Fruit fly (Drosophila melanogaster) whole organism, prepupa: ENCODE results near the gene dj-1beta.

Source experiments
- CG10631 ChIP-seq: fragments of 200-800 bp; sonication (Bioruptor generic); optimal IDR thresholded peaks from 2 replicates; lab custom pipeline; 2016; ENCODE audit warnings: missing biosample characterization, missing genetic modification characterization
- CG10669 ChIP-seq: fragments of 200-800 bp; sonication (Bioruptor generic); optimal IDR thresholded peaks from 3 replicates; lab custom pipeline; 2018; ENCODE audit warnings: missing biosample characterization, mild to moderate bottlenecking, missing genetic modification characterization, moderate library complexity
- CG11294 ChIP-seq: fragments of 200-800 bp; sonication (Bioruptor generic); IDR thresholded peaks from 2 replicates; pipeline ENCODE4 v1.3.6; 2022; ENCODE audit warnings: missing biosample characterization, missing genetic modification characterization
- CG11762 ChIP-seq: fragments of 200-800 bp; sonication (Bioruptor generic); optimal IDR thresholded peaks from 3 replicates; lab custom pipeline; 2016; ENCODE audit warnings: missing biosample characterization, missing genetic modification characterization; ENCODE audit not compliant: insufficient read depth
- CG15336 ChIP-seq: fragments of 200-800 bp; sonication (Bioruptor generic); IDR thresholded peaks from 2 replicates; pipeline ENCODE4 v1.3.6; 2022; ENCODE audit warnings: missing biosample characterization, missing genetic modification characterization
- CG1621 ChIP-seq: fragments of 200-800 bp; sonication (Bioruptor generic); optimal IDR thresholded peaks from 3 replicates; lab custom pipeline; 2018; ENCODE audit warnings: missing biosample characterization, mild to moderate bottlenecking, missing genetic modification characterization
- CG16779 ChIP-seq: fragments of 200-800 bp; sonication (Bioruptor generic); optimal IDR thresholded peaks from 3 replicates; lab custom pipeline; 2017; ENCODE audit warnings: missing biosample characterization, mild to moderate bottlenecking, missing genetic modification characterization
- CG3032 ChIP-seq: fragments of 200-800 bp; optimal IDR thresholded peaks from 2 replicates; lab custom pipeline; 2019; ENCODE audit warnings: missing biosample characterization, mild to moderate bottlenecking, missing genetic modification characterization, moderate library complexity
- CG32006 ChIP-seq: fragments of 200-800 bp; sonication (Bioruptor generic); optimal IDR thresholded peaks from 3 replicates; lab custom pipeline; 2017; ENCODE audit warnings: missing biosample characterization, mild to moderate bottlenecking, missing genetic modification characterization
- CG3919 ChIP-seq: fragments of 200-800 bp; sonication (Bioruptor generic); optimal IDR thresholded peaks from 3 replicates; lab custom pipeline; 2016; ENCODE audit warnings: missing biosample characterization, missing genetic modification characterization
- CG6163 ChIP-seq: fragments of 200-800 bp; sonication (Bioruptor generic); IDR thresholded peaks from 3 replicates; pipeline ENCODE4 v1.3.6; 2022; ENCODE audit warnings: missing biosample characterization, missing genetic modification characterization
- CG6276 ChIP-seq: fragments of 200-800 bp; sonication (Bioruptor generic); optimal IDR thresholded peaks from 2 replicates; lab custom pipeline; 2017; ENCODE audit warnings: missing biosample characterization, mild to moderate bottlenecking, missing genetic modification characterization
- CG6792 ChIP-seq: fragments of 200-800 bp; sonication (Bioruptor generic); optimal IDR thresholded peaks from 3 replicates; lab custom pipeline; 2016; ENCODE audit warnings: missing biosample characterization, missing genetic modification characterization
- CG6808 ChIP-seq: fragments of 200-800 bp; sonication (Bioruptor generic); optimal IDR thresholded peaks from 3 replicates; lab custom pipeline; 2017; ENCODE audit warnings: missing biosample characterization, missing genetic modification characterization, mild to moderate bottlenecking, moderate library complexity, missing genetic modification reagents
- CG6854 ChIP-seq: fragments of 200-800 bp; sonication (Bioruptor generic); optimal IDR thresholded peaks from 2 replicates; lab custom pipeline; 2017; ENCODE audit warnings: missing biosample characterization, mild to moderate bottlenecking, missing genetic modification characterization
- CG8119 ChIP-seq: fragments of 200-800 bp; sonication (Bioruptor generic); IDR thresholded peaks from 3 replicates; pipeline ENCODE4 v1.3.6; 2022; ENCODE audit warnings: missing biosample characterization, missing genetic modification characterization
- CG8319 ChIP-seq: fragments of 200-800 bp; sonication (Bioruptor generic); optimal IDR thresholded peaks from 3 replicates; lab custom pipeline; 2016; ENCODE audit warnings: missing biosample characterization, missing genetic modification characterization
- CG8632 ChIP-seq: fragments of 200-800 bp; sonication (Bioruptor generic); optimal IDR thresholded peaks from 3 replicates; lab custom pipeline; 2016; ENCODE audit warnings: missing biosample characterization, missing genetic modification characterization
- CG9139 ChIP-seq: fragments of 200-800 bp; sonication (Bioruptor generic); optimal IDR thresholded peaks from 3 replicates; lab custom pipeline; 2017; ENCODE audit warnings: missing biosample characterization, mild to moderate bottlenecking, missing genetic modification characterization
- Eip75B ChIP-seq: fragments of 200-800 bp; sonication (Bioruptor generic); optimal IDR thresholded peaks from 3 replicates; lab custom pipeline; 2016; ENCODE audit warnings: missing biosample characterization, missing genetic modification characterization
- Eip78C ChIP-seq: fragments of 200-800 bp; sonication (Bioruptor generic); peaks from one replicate; lab custom pipeline; 2016; ENCODE audit warnings: missing biosample characterization, missing genetic modification characterization
- Eip93F ChIP-seq: fragments of 200-800 bp; sonication (Bioruptor generic); optimal IDR thresholded peaks from 2 replicates; lab custom pipeline; 2016; ENCODE audit warnings: missing biosample characterization, mild to moderate bottlenecking, missing genetic modification characterization
- Ets96B ChIP-seq: fragments of 200-800 bp; optimal IDR thresholded peaks from 2 replicates; lab custom pipeline; 2019; ENCODE audit warnings: missing biosample characterization, mild to moderate bottlenecking, missing genetic modification characterization, moderate library complexity
- Gug ChIP-seq: fragments of 200-800 bp; sonication (Bioruptor generic); IDR thresholded peaks from 2 replicates; pipeline ENCODE4 v1.3.6; 2022; ENCODE audit warnings: missing biosample characterization, missing genetic modification characterization
- Hr38 ChIP-seq: sonication (Bioruptor generic); optimal IDR thresholded peaks from 2 replicates; lab custom pipeline; 2016; ENCODE audit warnings: missing biosample characterization, missing genetic modification characterization
- Hr39 ChIP-seq: fragments of 200-800 bp; sonication (Bioruptor generic); optimal IDR thresholded peaks from 2 replicates; lab custom pipeline; 2016; ENCODE audit warnings: missing biosample characterization, missing genetic modification characterization
- Hr4 ChIP-seq: fragments of 200-800 bp; sonication (Bioruptor generic); optimal IDR thresholded peaks from 3 replicates; lab custom pipeline; 2016; ENCODE audit warnings: missing biosample characterization, missing genetic modification characterization
- Lpt ChIP-seq: fragments of 200-800 bp; sonication (Bioruptor generic); optimal IDR thresholded peaks from 3 replicates; lab custom pipeline; 2016; ENCODE audit warnings: missing biosample characterization, missing genetic modification characterization
- Met ChIP-seq: fragments of 200-800 bp; sonication (Bioruptor generic); optimal IDR thresholded peaks from 3 replicates; lab custom pipeline; 2016; ENCODE audit warnings: missing biosample characterization, missing genetic modification characterization
- OdsH ChIP-seq: fragments of 200-800 bp; sonication (Bioruptor generic); optimal IDR thresholded peaks from 3 replicates; lab custom pipeline; 2016; ENCODE audit warnings: missing biosample characterization, missing genetic modification characterization
- Smox ChIP-seq: fragments of 200-800 bp; sonication (Bioruptor generic); optimal IDR thresholded peaks from 3 replicates; lab custom pipeline; 2016; ENCODE audit warnings: missing biosample characterization, missing genetic modification characterization
- Sox102F ChIP-seq: fragments of 200-800 bp; sonication (Bioruptor generic); optimal IDR thresholded peaks from 2 replicates; lab custom pipeline; 2016; ENCODE audit warnings: missing biosample characterization, mild to moderate bottlenecking, missing genetic modification characterization
- Sox14 ChIP-seq: fragments of 200-800 bp; sonication (Bioruptor generic); optimal IDR thresholded peaks from 3 replicates; lab custom pipeline; 2016; ENCODE audit warnings: missing biosample characterization, missing genetic modification characterization
- Sox15 ChIP-seq: fragments of 200-800 bp; sonication (Bioruptor generic); optimal IDR thresholded peaks from 3 replicates; lab custom pipeline; 2016; ENCODE audit warnings: missing biosample characterization, missing genetic modification characterization
- acj6 ChIP-seq: fragments of 200-800 bp; sonication (Bioruptor generic); optimal IDR thresholded peaks from 3 replicates; lab custom pipeline; 2016; ENCODE audit warnings: missing biosample characterization, missing genetic modification characterization
- cyc ChIP-seq: fragments of 200-800 bp; sonication (Bioruptor generic); optimal IDR thresholded peaks from 3 replicates; lab custom pipeline; 2016; ENCODE audit warnings: missing biosample characterization, missing genetic modification characterization
- dac ChIP-seq: fragments of 200-800 bp; sonication (Bioruptor generic); optimal IDR thresholded peaks from 2 replicates; lab custom pipeline; 2017; ENCODE audit warnings: missing biosample characterization, mild to moderate bottlenecking, missing genetic modification characterization
- dsx ChIP-seq: fragments of 200-800 bp; optimal IDR thresholded peaks from 3 replicates; lab custom pipeline; 2019; ENCODE audit warnings: missing biosample characterization, mild to moderate bottlenecking, missing genetic modification characterization, moderate library complexity; ENCODE audit not compliant: poor library complexity, severe bottlenecking
- eg ChIP-seq: fragments of 200-800 bp; sonication (Bioruptor generic); IDR thresholded peaks from 3 replicates; pipeline ENCODE4 v1.3.6; 2022; ENCODE audit warnings: missing biosample characterization, missing genetic modification characterization
- esn ChIP-seq: fragments of 200-800 bp; sonication (Bioruptor generic); optimal IDR thresholded peaks from 2 replicates; lab custom pipeline; 2016; ENCODE audit warnings: missing biosample characterization, mild to moderate bottlenecking, missing genetic modification characterization, moderate library complexity
- fd59A ChIP-seq: fragments of 200-800 bp; sonication (Bioruptor generic); optimal IDR thresholded peaks from 2 replicates; lab custom pipeline; 2017; ENCODE audit warnings: missing biosample characterization, mild to moderate bottlenecking, missing genetic modification characterization, missing genetic modification reagents
- fd85E ChIP-seq: fragments of 200-800 bp; sonication (Bioruptor generic); optimal IDR thresholded peaks from 3 replicates; lab custom pipeline; 2016; ENCODE audit warnings: missing biosample characterization, missing genetic modification characterization
- fkh ChIP-seq: fragments of 200-800 bp; sonication (Bioruptor generic); optimal IDR thresholded peaks from 3 replicates; lab custom pipeline; 2017; ENCODE audit warnings: missing biosample characterization, mild to moderate bottlenecking, missing genetic modification characterization, moderate library complexity
- lz ChIP-seq: fragments of 200-800 bp; sonication (Bioruptor generic); optimal IDR thresholded peaks from 3 replicates; lab custom pipeline; 2016; ENCODE audit warnings: missing biosample characterization, missing genetic modification characterization
- net ChIP-seq: fragments of 200-800 bp; sonication (Bioruptor generic); optimal IDR thresholded peaks from 3 replicates; lab custom pipeline; 2016; ENCODE audit warnings: missing biosample characterization, missing genetic modification characterization
- spab ChIP-seq: fragments of 200-800 bp; sonication (Bioruptor generic); optimal IDR thresholded peaks from 2 replicates; lab custom pipeline; 2017; ENCODE audit warnings: missing biosample characterization, mild to moderate bottlenecking, missing genetic modification characterization, missing genetic modification reagents
- ss ChIP-seq, 2 experiments: fragments of 200-800 bp; sonication (Bioruptor generic); optimal IDR thresholded peaks; 2 replicates in 1 of 2; 3 replicates in 1 of 2; lab custom pipeline; 2017 to 2018; ENCODE audit warnings: mild to moderate bottlenecking in 2 of 2, missing biosample characterization in 2 of 2, missing genetic modification characterization in 2 of 2, moderate library complexity in 1 of 2
- topi ChIP-seq: fragments of 200-800 bp; sonication (Bioruptor generic); optimal IDR thresholded peaks from 3 replicates; lab custom pipeline; 2016; ENCODE audit warnings: missing biosample characterization, missing genetic modification characterization

Gene dj-1beta

dm6 chr3R:30805196-30805595 is 1.7 kb upstream of the dj-1beta start (continued):
- TF ChIP-seq CG8319 = peak; percentile 49
- peak; percentile 31 for TF ChIP-seq CG6792
- TF ChIP-seq fkh (GFP tag; lab: Kevin White, UChicago) = no peak
- TF ChIP-seq CG32006 (GFP tag; lab: Kevin White, UChicago) = peak; percentile 88
- TF ChIP-seq Sox14 (GFP tag; lab: Kevin White, UChicago) = peak; percentile 70
- peak; percentile 63 for TF ChIP-seq CG10669
- TF ChIP-seq Gug (GFP tag; lab: Robert Waterston, UW) = peak; percentile 66
- peak; percentile 60 for TF ChIP-seq CG10631 (GFP tag; lab: Kevin White, UChicago)
- peak; percentile 24 for TF ChIP-seq cyc (GFP tag; lab: Kevin White, UChicago)
- TF ChIP-seq dsx (GFP tag; lab: Kevin White, UChicago) = peak; percentile 69
- peak; percentile 73 for TF ChIP-seq CG6808 (GFP tag; lab: Kevin White, UChicago)
- TF ChIP-seq Hr4 (GFP tag; lab: Kevin White, UChicago) = peak; percentile 85
- TF ChIP-seq fd85E (GFP tag; lab: Kevin White, UChicago) = no peak
- peak; percentile 23 for TF ChIP-seq esn (GFP tag; lab: Kevin White, UChicago)
- TF ChIP-seq CG8632 (GFP tag; lab: Kevin White, UChicago) = peak; percentile 54
- TF ChIP-seq, all 60 proteins: peak for 50

- peak; percentile 35; the same call in 1 of the 2 replicates for TF ChIP-seq CG15336 (GFP tag; lab: Robert Waterston, UW)
- TF ChIP-seq CG8632 (GFP tag; lab: Kevin White, UChicago) = no peak
- TF ChIP-seq CG32006 (GFP tag; lab: Kevin White, UChicago) = no peak
- no peak for TF ChIP-seq fd59A (GFP tag; lab: Kevin White, UChicago)
- TF ChIP-seq fkh (GFP tag; lab: Kevin White, UChicago) = peak; percentile 73
- TF ChIP-seq Hr38 = no peak
- no peak for TF ChIP-seq fd85E (GFP tag; lab: Kevin White, UChicago)
- no peak for TF ChIP-seq CG8119 (GFP tag; lab: Robert Waterston, UW)
- no peak for TF ChIP-seq Smox (GFP tag; lab: Kevin White, UChicago)
- TF ChIP-seq Sox15 (GFP tag; lab: Kevin White, UChicago) = no peak
- no peak for TF ChIP-seq eg (GFP tag; lab: Robert Waterston, UW)
- no peak for TF ChIP-seq esn (GFP tag; lab: Kevin White, UChicago)
- TF ChIP-seq Lpt (GFP tag; lab: Kevin White, UChicago) = no peak
- no peak for TF ChIP-seq Eip93F (GFP tag; lab: Kevin White, UChicago)
- no peak for TF ChIP-seq CG11294 (GFP tag; lab: Robert Waterston, UW)
- TF ChIP-seq topi (GFP tag; lab: Kevin White, UChicago) = no peak
- no peak for TF ChIP-seq Hr39 (GFP tag; lab: Kevin White, UChicago)
- TF ChIP-seq ss (GFP tag; optimal IDR thresholded peaks at IDR 0.05; lab: Kevin White, UChicago) = peak; percentile 20 to 39
- TF ChIP-seq CG3919 (GFP tag; lab: Kevin White, UChicago) = no peak
- TF ChIP-seq CG3032 = no peak
- no peak for TF ChIP-seq Eip75B (GFP tag; lab: Kevin White, UChicago)
- peak; percentile 66 for TF ChIP-seq Sox14 (GFP tag; lab: Kevin White, UChicago)
- peak; percentile 5 for TF ChIP-seq CG1621
- TF ChIP-seq CG11762 (GFP tag; lab: Kevin White, UChicago) = no peak
- no peak for TF ChIP-seq OdsH (GFP tag; lab: Kevin White, UChicago)
- no peak for TF ChIP-seq CG16779 (tag; lab: Kevin White, UChicago)
- no peak for TF ChIP-seq CG10669
- no peak for TF ChIP-seq Met (GFP tag; lab: Kevin White, UChicago)
- no peak for TF ChIP-seq lz
- no peak for TF ChIP-seq CG6854
- TF ChIP-seq CG6276 (GFP tag; lab: Kevin White, UChicago) = no peak
- no peak for TF ChIP-seq CG8319
- TF ChIP-seq dsx (GFP tag; lab: Kevin White, UChicago) = no peak
- TF ChIP-seq dac = no peak
- TF ChIP-seq Sox102F (GFP tag; lab: Kevin White, UChicago) = no peak
- peak; percentile 48; the same call in 1 of the 3 replicates for TF ChIP-seq CG6163 (GFP tag; lab: Robert Waterston, UW)
- no peak for TF ChIP-seq Ets96B
- no peak for TF ChIP-seq net (GFP tag; lab: Kevin White, UChicago)
- TF ChIP-seq CG9139 (GFP tag; lab: Kevin White, UChicago) = peak; percentile 25
- TF ChIP-seq acj6 (GFP tag; lab: Kevin White, UChicago) = no peak
- TF ChIP-seq CG6792 = no peak
- peak; percentile 63 for TF ChIP-seq Eip78C (GFP tag; lab: Kevin White, UChicago)
- TF ChIP-seq spab = no peak
Measured at dm6 chr3R:30805762-30806371, 1.1 kb upstream of the dj-1beta start.
